Fruit fly (Drosophila melanogaster): ENCODE data around the gene CG7341.
A peak's percentile ranks its signal among the peaks of the same experiment; 100 is the strongest.

CG7341 gene

DNA sequence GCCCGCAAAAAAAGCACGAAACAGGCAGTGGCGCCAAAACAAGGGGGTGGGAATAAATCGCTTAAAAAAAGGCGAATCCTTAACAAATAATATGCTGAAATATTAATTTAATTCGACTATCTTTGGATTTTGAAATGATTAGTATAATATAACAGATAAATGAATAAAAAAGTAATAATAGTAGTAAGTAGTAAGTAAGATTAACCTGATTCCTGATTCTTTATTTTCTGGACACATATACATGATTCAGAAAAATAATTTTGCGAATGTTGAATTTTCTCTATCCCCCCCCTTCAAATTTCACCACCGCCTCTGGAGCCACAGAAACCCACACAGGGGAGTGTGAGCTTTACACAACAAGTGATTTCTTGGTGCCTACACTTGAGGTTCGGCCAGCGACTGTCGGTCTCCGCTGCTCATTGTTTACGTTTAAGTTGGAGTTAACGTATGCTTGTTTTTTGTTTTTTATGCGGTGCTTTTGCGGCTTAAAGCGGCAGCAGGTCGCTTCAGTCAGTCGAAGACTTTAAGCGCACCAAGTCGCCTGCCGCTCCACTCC is 35.7 kb downstream of the CG7341 start, which contains the start of gene CG7330 (continued):
- TF ChIP-seq D (optimal IDR thresholded peaks at IDR 0.05) (no peak), D (GFP tag; optimal IDR thresholded peaks at IDR 0.05) (peak; percentile 85), jigr1 (GFP tag; IDR thresholded peaks at IDR 0.05) (peak; percentile 89), bowl (GFP tag; IDR thresholded peaks at IDR 0.05) (peak; percentile 76), Vsx1 (GFP tag; optimal IDR thresholded peaks at IDR 0.05) (peak; percentile 72), pb (GFP tag; optimal IDR thresholded peaks at IDR 0.05) (no peak), Gug (GFP tag; IDR thresholded peaks at IDR 0.05) (peak; percentile 79), CG13123 (GFP tag; optimal IDR thresholded peaks at IDR 0.05) (peak; percentile 72), grau (tag; optimal IDR thresholded peaks at IDR 0.05) (peak; percentile 95), croc (GFP tag; conservative IDR thresholded peaks at IDR 0.05) (peak; percentile 81), CG15514 (GFP tag; optimal IDR thresholded peaks at IDR 0.05) (peak; percentile 79), CG33213 (GFP tag; optimal IDR thresholded peaks at IDR 0.05) (peak; percentile 6), CG12236 (GFP tag; optimal IDR thresholded peaks at IDR 0.05) (no peak), ash1 (GFP tag; optimal IDR thresholded peaks at IDR 0.05) (no peak), CG12744 (GFP tag; optimal IDR thresholded peaks at IDR 0.05) (no peak), Six4 (GFP tag; optimal IDR thresholded peaks at IDR 0.05) (peak; percentile 76), hth (optimal IDR thresholded peaks at IDR 0.05) (no peak), tup (GFP tag; optimal IDR thresholded peaks at IDR 0.05) (peak; percentile 41), CG7987 (GFP tag; optimal IDR thresholded peaks at IDR 0.05) (peak; percentile 63), eve (GFP tag; optimal IDR thresholded peaks at IDR 0.05) (peak in 1 of 2 experiments; percentile 98), CG15601 (tag; optimal IDR thresholded peaks at IDR 0.05) (peak; percentile 79), Poxn (GFP tag; IDR thresholded peaks at IDR 0.05) (0 out of 2 replicates have a peak, but pooled peaks have one; percentile 24), pan (optimal IDR thresholded peaks at IDR 0.05) (no peak), pan (GFP tag; optimal IDR thresholded peaks at IDR 0.05 in 1 of 2, IDR thresholded peaks at IDR 0.05 in 1 of 2) (peak in 1 of 2 experiments; percentile 90), B-H1 (GFP tag; IDR thresholded peaks at IDR 0.05) (peak; percentile 83; the same call in 2 of the 3 replicates), zfh2 (GFP tag; optimal IDR thresholded peaks at IDR 0.05) (peak; percentile 69), TFAM (GFP tag; optimal IDR thresholded peaks at IDR 0.05) (peak; percentile 44), bsh (GFP tag; optimal IDR thresholded peaks at IDR 0.05) (peak; percentile 24 to 72), onecut (GFP tag; IDR thresholded peaks at IDR 0.05) (peak; percentile 77), CG8089 (GFP tag; optimal IDR thresholded peaks at IDR 0.05) (no peak), Side (GFP tag; optimal IDR thresholded peaks at IDR 0.05) (peak; percentile 25), org-1 (GFP tag; optimal IDR thresholded peaks at IDR 0.05) (peak; percentile 93), CG31388 (GFP tag; optimal IDR thresholded peaks at IDR 0.05) (peak; percentile 40), D19A (tag; optimal IDR thresholded peaks at IDR 0.05) (peak; percentile 89), tx (GFP tag; optimal IDR thresholded peaks at IDR 0.05) (no peak), Oli (tag; optimal IDR thresholded peaks at IDR 0.05) (peak; percentile 97), pzg (GFP tag; optimal IDR thresholded peaks at IDR 0.05) (no peak), ATbp (GFP tag; optimal IDR thresholded peaks at IDR 0.05) (peak; percentile 93), vnd (GFP tag; IDR thresholded peaks at IDR 0.05; ENCODE audit: partially characterized antibody) (no peak), CG7357 (GFP tag; IDR thresholded peaks at IDR 0.05) (peak; percentile 81), CG6272 (GFP tag; IDR thresholded peaks at IDR 0.05) (peak; percentile 75), pnt (GFP tag; optimal IDR thresholded peaks at IDR 0.05) (peak; percentile 19), Sry-δ (GFP tag; optimal IDR thresholded peaks at IDR 0.05) (peak; percentile 3), Dfd (GFP tag; optimal IDR thresholded peaks at IDR 0.05) (peak in 1 of 2 experiments; percentile 88), sob (GFP tag; IDR thresholded peaks at IDR 0.05) (peak; percentile 86), CG4360 (GFP tag; IDR thresholded peaks at IDR 0.05) (peak; percentile 31; the same call in 1 of the 2 replicates), CG6813 (GFP tag; optimal IDR thresholded peaks at IDR 0.05) (peak; percentile 84), Ssrp (tag; optimal IDR thresholded peaks at IDR 0.05) (peak; percentile 92), scrt (GFP tag; optimal IDR thresholded peaks at IDR 0.05) (peak; percentile 89), lola (GFP tag; optimal IDR thresholded peaks at IDR 0.05) (peak in 1 of 3 experiments; percentile 43), GATAe (GFP tag; conservative IDR thresholded peaks at IDR 0.05) (no peak; the same call in 1 of the 2 replicates)

Measured in whole organism, embryonic.